Fruit fly (Drosophila melanogaster): ENCODE results near the gene Sr-CIV.

Sr-CIV gene

DNA sequence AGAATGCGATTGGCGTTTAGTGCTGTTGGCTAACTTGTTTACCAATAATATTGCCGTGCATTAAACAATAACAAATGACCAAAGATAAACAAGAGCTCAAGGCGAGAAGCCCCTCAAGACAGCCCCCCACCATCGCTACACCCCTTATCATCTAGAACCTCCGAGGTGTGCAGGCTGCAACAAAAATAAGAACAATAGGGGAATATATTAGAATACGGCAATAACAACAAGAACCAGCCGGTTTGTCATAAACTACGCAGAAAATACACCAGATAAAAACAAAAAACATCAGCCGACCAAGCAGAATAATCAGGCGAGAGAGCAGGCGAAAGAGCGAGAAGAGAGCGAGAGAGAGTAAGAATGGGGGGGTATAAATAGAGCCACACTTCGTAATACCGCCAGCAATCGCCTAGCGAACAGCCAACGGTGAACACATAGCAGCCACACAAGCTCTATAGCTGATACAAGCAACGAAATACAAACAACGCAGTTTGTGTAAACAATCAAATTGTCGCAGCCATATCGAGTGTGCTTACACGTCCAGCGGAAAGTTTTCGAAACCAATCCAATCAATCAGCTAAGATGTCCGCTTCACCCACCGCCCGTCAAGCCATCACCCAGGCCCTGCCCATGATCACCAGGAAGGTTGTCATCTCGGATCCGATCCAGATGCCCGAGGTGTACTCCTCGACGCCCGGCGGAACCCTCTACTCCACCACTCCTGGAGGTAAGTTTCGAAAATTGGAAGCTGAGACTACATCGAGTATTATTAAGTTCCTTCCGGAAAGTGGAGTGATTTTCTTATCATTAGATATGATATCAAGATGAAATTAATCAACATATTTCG, 45.6 kb downstream of the Sr-CIV start, which contains the start of gene Thor (continued):
- peak; percentile 24 for TF ChIP-seq kay (GFP tag; optimal IDR thresholded peaks at IDR 0.05)
- TF ChIP-seq CG3726 (GFP tag; IDR thresholded peaks at IDR 0.05): peak; percentile 53; the same call in 1 of the 3 replicates
- TF ChIP-seq al (GFP tag; IDR thresholded peaks at IDR 0.05): peak; percentile 8; the same call in 1 of the 2 replicates
- peak; percentile 97 for TF ChIP-seq HLHmδ (GFP tag; optimal IDR thresholded peaks at IDR 0.05)
- TF ChIP-seq CG32772 (GFP tag; IDR thresholded peaks at IDR 0.05): no peak
- TF ChIP-seq ara (GFP tag; IDR thresholded peaks at IDR 0.05): peak; percentile 86
- TF ChIP-seq CG12155 (GFP tag; optimal IDR thresholded peaks at IDR 0.05): peak; percentile 24
- peak; percentile 66 for TF ChIP-seq Camta (GFP tag; optimal IDR thresholded peaks at IDR 0.05)
- peak; percentile 31 for TF ChIP-seq nmo (GFP tag; optimal IDR thresholded peaks at IDR 0.05)
- peak; percentile 79 for TF ChIP-seq CG11247 (GFP tag; IDR thresholded peaks at IDR 0.05)
- TF ChIP-seq HmgD (GFP tag; optimal IDR thresholded peaks at IDR 0.05): peak; percentile 82
- TF ChIP-seq bsh (GFP tag; optimal IDR thresholded peaks at IDR 0.05): peak; percentile 45 to 46
- TF ChIP-seq CG15696 (tag; optimal IDR thresholded peaks at IDR 0.05): peak; percentile 40
- no peak for TF ChIP-seq CG3995 (GFP tag; optimal IDR thresholded peaks at IDR 0.05)
- no peak for TF ChIP-seq Gsc (GFP tag; IDR thresholded peaks at IDR 0.05)
- TF ChIP-seq CG15514 (GFP tag; optimal IDR thresholded peaks at IDR 0.05): peak; percentile 61
- TF ChIP-seq CG12236 (GFP tag; optimal IDR thresholded peaks at IDR 0.05): peak; percentile 46
- peak; percentile 54 for TF ChIP-seq HLH54F (GFP tag; optimal IDR thresholded peaks at IDR 0.05)
- TF ChIP-seq ATbp (GFP tag; optimal IDR thresholded peaks at IDR 0.05): peak; percentile 74
- TF ChIP-seq CG33557 (GFP tag; optimal IDR thresholded peaks at IDR 0.05): peak; percentile 75
- TF ChIP-seq Side (GFP tag; optimal IDR thresholded peaks at IDR 0.05): peak; percentile 87
- TF ChIP-seq scrt (GFP tag; optimal IDR thresholded peaks at IDR 0.05): peak; percentile 48
- TF ChIP-seq CG11456 (GFP tag; IDR thresholded peaks at IDR 0.05): peak; percentile 86
- peak; percentile 33 for TF ChIP-seq CG12391 (tag; optimal IDR thresholded peaks at IDR 0.05)
- TF ChIP-seq cato (GFP tag; optimal IDR thresholded peaks at IDR 0.05; ENCODE audit: borderline replicate concordance): no peak
- peak; percentile 62 for TF ChIP-seq shn (GFP tag; optimal IDR thresholded peaks at IDR 0.05)
- TF ChIP-seq dysf (GFP tag; IDR thresholded peaks at IDR 0.05): peak; percentile 56; the same call in 2 of the 3 replicates
- TF ChIP-seq trh (GFP tag; optimal IDR thresholded peaks at IDR 0.05): peak; percentile 17
- TF ChIP-seq sna (GFP tag; IDR thresholded peaks at IDR 0.05; ENCODE audit: partially characterized antibody): peak; percentile 48; the same call in 1 of the 2 replicates
- TF ChIP-seq CG4820 (GFP tag; optimal IDR thresholded peaks at IDR 0.05): peak; percentile 13
- TF ChIP-seq CG17912 (GFP tag; optimal IDR thresholded peaks at IDR 0.05): no peak
- TF ChIP-seq CG18011 (GFP tag; optimal IDR thresholded peaks at IDR 0.05): peak; percentile 24
- TF ChIP-seq CG12769 (tag; optimal IDR thresholded peaks at IDR 0.05): peak; percentile 82
- no peak for TF ChIP-seq run (tag; optimal IDR thresholded peaks at IDR 0.05)
- TF ChIP-seq pb (GFP tag; optimal IDR thresholded peaks at IDR 0.05): peak; percentile 75
- peak; percentile 85 for TF ChIP-seq cwo (GFP tag; optimal IDR thresholded peaks at IDR 0.05)
- TF ChIP-seq gt (GFP tag; IDR thresholded peaks at IDR 0.05): no peak; the same call in 1 of the 2 replicates
- peak; percentile 69 for TF ChIP-seq CG17359 (tag; optimal IDR thresholded peaks at IDR 0.05)
- TF ChIP-seq pros (GFP tag; optimal IDR thresholded peaks at IDR 0.05): peak; percentile 68
- peak; percentile 24 for TF ChIP-seq trem (tag; optimal IDR thresholded peaks at IDR 0.05)
- peak; percentile 50 for TF ChIP-seq zfh2 (GFP tag; optimal IDR thresholded peaks at IDR 0.05)
- peak; percentile 42 for TF ChIP-seq ewg (GFP tag; optimal IDR thresholded peaks at IDR 0.05)
- TF ChIP-seq Hmr (GFP tag; optimal IDR thresholded peaks at IDR 0.05): peak; percentile 87
- peak; percentile 11 for TF ChIP-seq Sry-δ (GFP tag; optimal IDR thresholded peaks at IDR 0.05)
- TF ChIP-seq Dll (GFP tag; IDR thresholded peaks at IDR 0.05; ENCODE audit: partially characterized antibody): no peak
- peak; percentile 67 for TF ChIP-seq CG18619 (GFP tag; optimal IDR thresholded peaks at IDR 0.05)
- TF ChIP-seq ash1 (GFP tag; optimal IDR thresholded peaks at IDR 0.05): peak; percentile 77
- TF ChIP-seq disco-r (GFP tag; optimal IDR thresholded peaks at IDR 0.05): peak; percentile 58

All from whole organism, embryonic.